Fruit fly (Drosophila melanogaster) whole organism, embryonic: ENCODE data around the gene SMC3.
A peak's percentile ranks its signal among the peaks of the same experiment; 100 is the strongest.

Source experiments
- CG10979 ChIP-seq: fragments of 200-800 bp; sonication (Bioruptor generic); optimal IDR thresholded peaks from 2 replicates; lab custom pipeline; 2018; ENCODE audit warnings: missing biosample characterization, mild to moderate bottlenecking, missing genetic modification characterization, moderate library complexity
- CG12236 ChIP-seq: fragments of 200-800 bp; sonication (Bioruptor generic); optimal IDR thresholded peaks from 2 replicates; lab custom pipeline; 2016; ENCODE audit warnings: missing biosample characterization, missing genetic modification characterization
- CG12391 ChIP-seq: fragments of 200-800 bp; sonication (Bioruptor generic); optimal IDR thresholded peaks from 3 replicates; lab custom pipeline; 2018; ENCODE audit warnings: missing biosample characterization, mild to moderate bottlenecking, missing genetic modification characterization, moderate library complexity
- CG12659 ChIP-seq: fragments of 200-800 bp; sonication (Bioruptor generic); optimal IDR thresholded peaks from 3 replicates; lab custom pipeline; 2017; ENCODE audit warnings: mild to moderate bottlenecking, missing biosample characterization, missing genetic modification reagents, missing genetic modification characterization
- CG13624 ChIP-seq: fragments of 200-800 bp; sonication (Bioruptor generic); optimal IDR thresholded peaks from 2 replicates; lab custom pipeline; 2016; ENCODE audit warnings: missing biosample characterization, missing genetic modification characterization
- CG14667 ChIP-seq: fragments of 200-800 bp; sonication (Bioruptor generic); IDR thresholded peaks from 2 replicates; pipeline ENCODE4 v1.3.6; 2022; ENCODE audit warnings: missing biosample characterization, missing genetic modification characterization
- CG14965 ChIP-seq: fragments of 200-800 bp; sonication (Bioruptor generic); optimal IDR thresholded peaks from 2 replicates; lab custom pipeline; 2016; ENCODE audit warnings: missing biosample characterization, missing genetic modification characterization, borderline replicate concordance
- CG15601 ChIP-seq: fragments of 200-800 bp; sonication (Bioruptor generic); optimal IDR thresholded peaks from 3 replicates; lab custom pipeline; 2019; ENCODE audit warnings: missing biosample characterization, mild to moderate bottlenecking, missing genetic modification characterization, moderate library complexity
- CG17385 ChIP-seq: fragments of 200-800 bp; sonication (Bioruptor generic); optimal IDR thresholded peaks from 3 replicates; lab custom pipeline; 2018; ENCODE audit warnings: missing biosample characterization, mild to moderate bottlenecking, missing genetic modification characterization
- CG17829 ChIP-seq: fragments of 200-800 bp; optimal IDR thresholded peaks from 2 replicates; lab custom pipeline; 2019; ENCODE audit warnings: missing biosample characterization, mild to moderate bottlenecking, missing genetic modification characterization, moderate library complexity
- CG18262 ChIP-seq: fragments of 200-800 bp; optimal IDR thresholded peaks from 3 replicates; lab custom pipeline; 2019; ENCODE audit warnings: missing biosample characterization, mild to moderate bottlenecking, missing genetic modification characterization, moderate library complexity
- CG31365 ChIP-seq: fragments of 200-800 bp; sonication (Bioruptor generic); optimal IDR thresholded peaks from 2 replicates; lab custom pipeline; 2018; ENCODE audit warnings: missing biosample characterization, mild to moderate bottlenecking, missing genetic modification characterization
- CG31441 ChIP-seq: fragments of 200-800 bp; sonication (Bioruptor generic); IDR thresholded peaks from 2 replicates; pipeline ENCODE4 v1.3.6; 2022; ENCODE audit warnings: missing biosample characterization, missing genetic modification characterization
- CG3163 ChIP-seq: fragments of 200-800 bp; sonication (Bioruptor generic); optimal IDR thresholded peaks from 3 replicates; lab custom pipeline; 2016; ENCODE audit warnings: missing biosample characterization, missing genetic modification characterization
- CG4360 ChIP-seq: fragments of 200-800 bp; sonication (Bioruptor generic); IDR thresholded peaks from 2 replicates; pipeline ENCODE4 v1.3.6; 2022; ENCODE audit warnings: missing biosample characterization, missing genetic modification characterization
- CG4424 ChIP-seq: fragments of 200-800 bp; sonication (Bioruptor generic); optimal IDR thresholded peaks from 3 replicates; lab custom pipeline; 2016; ENCODE audit warnings: missing biosample characterization, missing genetic modification characterization
- CG6175 ChIP-seq: fragments of 200-800 bp; sonication (Bioruptor generic); IDR thresholded peaks from 3 replicates; pipeline ENCODE4 v1.3.6; 2022; ENCODE audit warnings: missing biosample characterization, missing genetic modification characterization
- CG8281 ChIP-seq: fragments of 200-800 bp; sonication (Bioruptor generic); optimal IDR thresholded peaks from 2 replicates; lab custom pipeline; 2018; ENCODE audit warnings: missing biosample characterization, mild to moderate bottlenecking, missing genetic modification characterization, moderate library complexity
- CG8388 ChIP-seq: fragments of 200-800 bp; sonication (Bioruptor generic); optimal IDR thresholded peaks from 2 replicates; lab custom pipeline; 2019; ENCODE audit warnings: missing biosample characterization, mild to moderate bottlenecking, missing genetic modification characterization, moderate library complexity
- CG9727 ChIP-seq: fragments of 200-800 bp; sonication (Bioruptor generic); optimal IDR thresholded peaks from 3 replicates; lab custom pipeline; 2017; ENCODE audit warnings: missing biosample characterization, mild to moderate bottlenecking, missing genetic modification characterization
- Dp ChIP-seq: fragments of 200-800 bp; sonication (Bioruptor generic); optimal IDR thresholded peaks from 2 replicates; lab custom pipeline; 2018; ENCODE audit warnings: missing biosample characterization, mild to moderate bottlenecking, missing genetic modification characterization, moderate library complexity
- E2f1 ChIP-seq: fragments of 200-800 bp; sonication (Bioruptor generic); IDR thresholded peaks from 2 replicates; pipeline ENCODE4 v1.3.6; 2022; ENCODE audit warnings: missing biosample characterization, missing genetic modification characterization
- E2f2 ChIP-seq: fragments of 200-800 bp; sonication (Bioruptor generic); IDR thresholded peaks from 2 replicates; pipeline ENCODE4 v1.3.6; 2022; ENCODE audit warnings: missing biosample characterization, missing genetic modification characterization
- Ets65A ChIP-seq: fragments of 200-800 bp; sonication (Bioruptor generic); peaks from one replicate; lab custom pipeline; 2016; ENCODE audit warnings: missing biosample characterization, missing genetic modification characterization
- H2.0 ChIP-seq: fragments of 200-800 bp; sonication (Bioruptor generic); IDR thresholded peaks from 2 replicates; pipeline ENCODE4 v1.3.6; 2022; ENCODE audit warnings: missing biosample characterization, missing genetic modification characterization
- Lhr ChIP-seq: fragments of 200-800 bp; sonication (Bioruptor generic); optimal IDR thresholded peaks from 3 replicates; lab custom pipeline; 2017; ENCODE audit warnings: mild to moderate bottlenecking, missing biosample characterization, missing genetic modification reagents, missing genetic modification characterization
- MESR4 ChIP-seq: fragments of 200-800 bp; sonication (Bioruptor generic); optimal IDR thresholded peaks from 2 replicates; lab custom pipeline; 2018; ENCODE audit warnings: missing biosample characterization, mild to moderate bottlenecking, missing genetic modification characterization, moderate library complexity
- Opbp ChIP-seq: fragments of 200-800 bp; sonication (Bioruptor generic); IDR thresholded peaks from 3 replicates; pipeline ENCODE4 v1.3.6; 2022; ENCODE audit warnings: missing biosample characterization, missing genetic modification characterization; ENCODE audit not compliant: partially characterized antibody
- Taf1 ChIP-seq: fragments of 200-800 bp; sonication (Bioruptor generic); IDR thresholded peaks from 2 replicates; pipeline ENCODE4 v1.3.6; 2022; ENCODE audit warnings: missing biosample characterization, missing genetic modification characterization
- YL-1 ChIP-seq: fragments of 200-800 bp; sonication (Bioruptor generic); optimal IDR thresholded peaks from 3 replicates; lab custom pipeline; 2017; ENCODE audit warnings: missing biosample characterization, mild to moderate bottlenecking, missing genetic modification characterization
- amos ChIP-seq: fragments of 200-800 bp; sonication (Bioruptor generic); IDR thresholded peaks from 2 replicates; pipeline ENCODE4 v1.3.6; 2022; ENCODE audit warnings: missing biosample characterization, missing genetic modification characterization; ENCODE audit not compliant: partially characterized antibody
- az2 ChIP-seq: fragments of 200-800 bp; sonication (Bioruptor generic); optimal IDR thresholded peaks from 3 replicates; lab custom pipeline; 2016; ENCODE audit warnings: missing biosample characterization, missing genetic modification characterization
- cad ChIP-seq: fragments of >200 bp; optimal IDR thresholded peaks from 2 replicates; lab custom pipeline; 2017; ENCODE audit warnings: missing biosample characterization, missing genetic modification characterization
- corto ChIP-seq: fragments of 200-800 bp; sonication (Bioruptor generic); optimal IDR thresholded peaks from 2 replicates; lab custom pipeline; 2016; ENCODE audit warnings: missing biosample characterization, mild to moderate bottlenecking, missing genetic modification characterization, moderate library complexity
- crp ChIP-seq, 2 experiments: fragments of 200-800 bp; sonication (Bioruptor generic); optimal IDR thresholded peaks; 2 replicates in 1 of 2; 3 replicates in 1 of 2; lab custom pipeline; 2017; ENCODE audit warnings: missing biosample characterization in 2 of 2, missing genetic modification characterization in 2 of 2, mild to moderate bottlenecking in 1 of 2, moderate library complexity in 1 of 2
- dan ChIP-seq: fragments of 200-800 bp; sonication (Bioruptor generic); IDR thresholded peaks from 2 replicates; pipeline ENCODE4 v1.3.6; 2022; ENCODE audit warnings: missing biosample characterization, missing genetic modification characterization
- dmrt11E ChIP-seq: fragments of 200-800 bp; sonication (Bioruptor generic); optimal IDR thresholded peaks from 3 replicates; lab custom pipeline; 2018; ENCODE audit warnings: missing biosample characterization, mild to moderate bottlenecking, missing genetic modification characterization, moderate library complexity
- eyg ChIP-seq: fragments of 200-800 bp; sonication (Bioruptor generic); optimal IDR thresholded peaks from 3 replicates; lab custom pipeline; 2016; ENCODE audit warnings: missing biosample characterization, missing genetic modification characterization
- fd102C ChIP-seq: fragments of 200-800 bp; sonication (Bioruptor generic); optimal IDR thresholded peaks from 2 replicates; lab custom pipeline; 2018; ENCODE audit warnings: missing biosample characterization, mild to moderate bottlenecking, missing genetic modification characterization, moderate library complexity
- fd64A ChIP-seq: fragments of 200-800 bp; sonication (Bioruptor generic); optimal IDR thresholded peaks from 3 replicates; lab custom pipeline; 2018; ENCODE audit warnings: missing biosample characterization, mild to moderate bottlenecking, missing genetic modification characterization
- gro ChIP-seq: fragments of 200-800 bp; sonication (Bioruptor generic); optimal IDR thresholded peaks from 2 replicates; lab custom pipeline; 2016; ENCODE audit warnings: missing biosample characterization, missing genetic modification characterization
- lov ChIP-seq, 2 experiments: fragments of 200-800 bp in 1 of 2; fragments of >200 bp in 1 of 2; sonication (Bioruptor generic) in 1 of 2; IDR thresholded peaks in 1 of 2; optimal IDR thresholded peaks in 1 of 2; 2 replicates in 1 of 2; 3 replicates in 1 of 2; pipeline versions ENCODE4 v1.3.6 to Lab custom; 2017 to 2022; ENCODE audit warnings: missing biosample characterization in 1 of 2, missing genetic modification characterization in 1 of 2
- stwl ChIP-seq: fragments of 200-800 bp; sonication (Bioruptor generic); optimal IDR thresholded peaks from 3 replicates; lab custom pipeline; 2018; ENCODE audit warnings: missing biosample characterization, mild to moderate bottlenecking, missing genetic modification characterization, moderate library complexity
- sug ChIP-seq: fragments of 200-800 bp; optimal IDR thresholded peaks from 2 replicates; lab custom pipeline; 2019; ENCODE audit warnings: missing biosample characterization, mild to moderate bottlenecking, missing genetic modification characterization, moderate library complexity
- tup ChIP-seq: fragments of 200-800 bp; sonication (Bioruptor generic); optimal IDR thresholded peaks from 2 replicates; lab custom pipeline; 2016; ENCODE audit warnings: missing biosample characterization, mild to moderate bottlenecking, missing genetic modification characterization, moderate library complexity
- usp ChIP-seq: fragments of >200 bp; optimal IDR thresholded peaks from 2 replicates; lab custom pipeline; 2017; ENCODE audit warnings: missing biosample characterization, missing genetic modification characterization
- vvl ChIP-seq: fragments of 200-800 bp; sonication (Bioruptor generic); IDR thresholded peaks from 2 replicates; pipeline ENCODE4 v1.3.6; 2022; ENCODE audit warnings: missing biosample characterization, missing genetic modification characterization
- wek ChIP-seq: fragments of 200-800 bp; sonication (Bioruptor generic); optimal IDR thresholded peaks from 3 replicates; lab custom pipeline; 2018; ENCODE audit warnings: missing biosample characterization, mild to moderate bottlenecking, missing genetic modification characterization, moderate library complexity
- zen ChIP-seq: fragments of 200-800 bp; sonication (Bioruptor generic); optimal IDR thresholded peaks from 3 replicates; lab custom pipeline; 2018; ENCODE audit warnings: missing biosample characterization, mild to moderate bottlenecking, missing genetic modification characterization, moderate library complexity

The SMC3 gene

DNA sequence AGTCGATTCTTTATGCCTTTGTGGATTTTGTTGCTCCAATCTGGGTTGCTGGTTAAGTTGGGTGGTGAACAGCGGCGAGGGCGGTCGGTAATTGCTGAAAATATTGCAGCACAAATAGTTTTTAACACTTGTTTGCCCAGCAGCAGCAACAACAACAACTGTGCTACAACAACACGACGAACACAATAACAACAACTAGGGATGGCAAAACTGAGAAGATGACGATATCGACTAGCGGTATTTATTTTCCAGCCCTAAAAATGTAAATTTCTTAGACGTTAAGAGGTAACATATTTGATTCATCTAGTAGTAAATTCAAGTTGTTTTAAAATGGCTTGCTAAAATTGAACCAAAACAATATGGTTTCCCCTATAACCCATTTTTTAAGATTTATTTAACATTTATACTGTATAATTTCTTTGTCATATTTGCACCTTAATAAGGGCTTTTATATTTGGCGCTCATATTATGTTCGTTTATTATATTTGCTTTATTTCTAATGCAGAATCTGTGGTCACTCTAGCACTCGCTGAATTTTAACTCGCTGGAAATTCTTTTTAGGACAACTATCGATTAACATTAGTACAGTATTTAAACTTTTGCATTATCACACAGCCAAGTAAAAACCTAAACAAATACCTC is 5.2 kb upstream of the SMC3 start:
- TF ChIP-seq MESR4 (GFP tag; lab: Kevin White, UChicago) = peak; percentile 68
- peak; percentile 4 for TF ChIP-seq az2 (GFP tag; lab: Kevin White, UChicago)
- TF ChIP-seq fd64A = no peak
- TF ChIP-seq CG8388 (GFP tag; lab: Kevin White, UChicago) = no peak
- TF ChIP-seq Lhr (GFP tag; lab: Kevin White, UChicago) = peak; percentile 2
- TF ChIP-seq YL-1 (GFP tag; lab: Kevin White, UChicago) = peak; percentile 15
- TF ChIP-seq CG12236 (GFP tag; lab: Kevin White, UChicago) = no peak
- TF ChIP-seq CG17385 (GFP tag; lab: Kevin White, UChicago) = no peak
- peak; percentile 39; the same call in 1 of the 3 replicates for TF ChIP-seq Opbp (GFP tag; lab: Robert Waterston, UW)
- TF ChIP-seq dmrt11E (tag; lab: Kevin White, UChicago) = no peak
- no peak for TF ChIP-seq corto (GFP tag; lab: Kevin White, UChicago)
- peak; percentile 11 for TF ChIP-seq zen (tag; lab: Kevin White, UChicago)
- TF ChIP-seq sug (tag; lab: Kevin White, UChicago) = no peak
- peak; percentile 5 for TF ChIP-seq CG17829 (tag; lab: Kevin White, UChicago)
- no peak for TF ChIP-seq CG6175 (GFP tag; lab: Robert Waterston, UW)
- peak; percentile 0 for TF ChIP-seq CG9727
- TF ChIP-seq gro (GFP tag; lab: Kevin White, UChicago) = no peak
- TF ChIP-seq amos (GFP tag; lab: Robert Waterston, UW) = peak; percentile 5; the same call in 1 of the 2 replicates
- TF ChIP-seq CG4360 = peak; percentile 99
- peak; percentile 26 for TF ChIP-seq stwl (tag; lab: Kevin White, UChicago)
- TF ChIP-seq usp (GFP tag; lab: Kevin White, UChicago) = no peak
- TF ChIP-seq cad = no peak
- TF ChIP-seq Ets65A (GFP tag; lab: Kevin White, UChicago) = peak; percentile 36
- TF ChIP-seq tup (GFP tag; lab: Kevin White, UChicago) = no peak
- no peak for TF ChIP-seq CG13624 (GFP tag; lab: Kevin White, UChicago)
- no peak for TF ChIP-seq CG10979
- peak; percentile 46 for TF ChIP-seq wek (GFP tag; lab: Kevin White, UChicago)
- no peak for TF ChIP-seq lov (optimal IDR thresholded peaks at IDR 0.05; lab: Kevin White, UChicago)
- no peak for TF ChIP-seq lov (GFP tag; IDR thresholded peaks at IDR 0.05; lab: Robert Waterston, UW)
- peak; percentile 62 for TF ChIP-seq Dp (GFP tag; lab: Kevin White, UChicago)
- TF ChIP-seq CG12391 (tag; lab: Kevin White, UChicago) = peak; percentile 43
- peak; percentile 55 for TF ChIP-seq vvl
- peak; percentile 36; the same call in 1 of the 2 replicates for TF ChIP-seq CG31441 (GFP tag; lab: Robert Waterston, UW)
- no peak for TF ChIP-seq CG31365 (tag; lab: Kevin White, UChicago)
- no peak for TF ChIP-seq Taf1 (GFP tag; lab: Robert Waterston, UW)
- peak; percentile 75 for TF ChIP-seq E2f2 (GFP tag; lab: Robert Waterston, UW)
- TF ChIP-seq fd102C (GFP tag; lab: Kevin White, UChicago) = no peak
- TF ChIP-seq CG18262 (tag; lab: Kevin White, UChicago) = no peak
- no peak for TF ChIP-seq crp (GFP tag; optimal IDR thresholded peaks at IDR 0.05; lab: Kevin White, UChicago)
- TF ChIP-seq CG14667 (GFP tag; lab: Robert Waterston, UW) = no peak
- no peak for TF ChIP-seq dan (GFP tag; lab: Robert Waterston, UW)
- no peak for TF ChIP-seq CG15601 (tag; lab: Kevin White, UChicago)
- no peak for TF ChIP-seq H2.0 (GFP tag; lab: Robert Waterston, UW)
- no peak for TF ChIP-seq CG3163
- no peak for TF ChIP-seq eyg (GFP tag; lab: Kevin White, UChicago)
- peak; percentile 22 for TF ChIP-seq CG4424 (GFP tag; lab: Kevin White, UChicago)
- TF ChIP-seq CG12659 (GFP tag; lab: Kevin White, UChicago) = peak; percentile 32
- no peak for TF ChIP-seq CG14965 (GFP tag; lab: Kevin White, UChicago)
- TF ChIP-seq CG8281 (tag; lab: Kevin White, UChicago) = no peak
- TF ChIP-seq E2f1 = no peak
